Fruit fly (Drosophila melanogaster): Measurements from ENCODE around the gene rngo.

DNA sequence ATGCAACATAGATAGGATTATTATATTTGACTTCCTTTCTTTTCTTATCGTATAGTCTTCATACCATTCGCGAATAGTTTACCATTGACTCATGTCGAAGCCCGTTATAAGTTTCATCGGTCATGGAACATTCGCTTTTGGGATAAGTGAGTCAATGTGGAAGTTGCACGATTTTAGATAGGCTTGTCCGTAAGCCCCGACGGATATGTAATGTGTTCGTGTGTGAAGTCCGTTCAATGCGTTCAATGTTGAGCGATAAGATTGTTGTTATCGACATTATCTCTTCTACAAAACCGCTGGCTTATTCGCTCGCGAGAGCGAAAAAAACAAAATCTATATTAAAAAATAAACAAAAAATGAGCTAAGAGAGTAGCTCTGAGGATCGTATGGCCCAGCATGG is 36.4 kb upstream of the rngo start, which contains the start of gene CG9981:
- TF ChIP-seq insv (optimal IDR thresholded peaks at IDR 0.05) = no peak
- no peak for TF ChIP-seq Myc (optimal IDR thresholded peaks at IDR 0.05)
- TF ChIP-seq Sin3A (optimal IDR thresholded peaks at IDR 0.05) = no peak

Measured in Kc167 (cell line).